Worm (Caenorhabditis elegans) whole organism, mixed stage, embryonic: ENCODE data around the gene fbxa-52.

Experiments used
- elt-1 ChIP-seq: sonication (generic microtip); optimal IDR thresholded peaks from 2 replicates; lab custom pipeline; 2017; ENCODE audit warnings: missing genetic modification characterization, mild to moderate bottlenecking, missing compliant biosample characterization, antibody characterized with exemption, moderate library complexity, borderline replicate concordance; ENCODE audit not compliant: insufficient read depth
- nhr-237 ChIP-seq: fragments of 150-350 bp; optimal IDR thresholded peaks from 2 replicates; lab custom pipeline; 2014; ENCODE audit warnings: missing biosample characterization, missing genetic modification characterization
- nhr-28 ChIP-seq: fragments of 150-350 bp; optimal IDR thresholded peaks from 2 replicates; lab custom pipeline; 2014; ENCODE audit warnings: missing biosample characterization, missing genetic modification characterization
- snpc-4 ChIP-seq: fragments of 150-350 bp; optimal IDR thresholded peaks from 2 replicates; lab custom pipeline; 2014; ENCODE audit warnings: missing biosample characterization, missing genetic modification characterization
- sptf-1 ChIP-seq: sonication (generic microtip); optimal IDR thresholded peaks from 2 replicates; lab custom pipeline; 2017; ENCODE audit warnings: mild to moderate bottlenecking, missing genetic modification characterization, moderate library complexity, missing compliant biosample characterization
- unc-62 ChIP-seq: fragments of 150-350 bp; optimal IDR thresholded peaks from 2 replicates; lab custom pipeline; 2014; ENCODE audit warnings: missing biosample characterization, missing genetic modification reagents, missing genetic modification characterization

DNA sequence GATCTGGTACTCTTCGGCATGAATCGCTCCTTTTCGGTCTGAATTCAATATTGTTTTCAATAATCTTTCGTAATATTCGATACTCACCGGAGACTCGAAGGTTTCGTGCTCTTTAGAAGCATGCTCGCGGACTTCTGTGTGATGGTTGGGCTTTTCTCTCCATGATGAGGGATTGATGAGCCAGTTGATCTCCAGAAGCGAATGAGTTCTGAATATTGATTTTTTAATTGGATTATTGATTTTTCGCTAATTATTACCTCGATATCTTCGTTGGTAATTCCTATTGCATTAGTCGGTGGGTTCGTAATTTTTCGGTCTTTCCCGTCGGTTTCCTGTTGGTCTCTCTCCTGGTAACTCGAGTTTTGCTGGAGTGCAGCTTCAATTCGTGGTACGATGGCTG is 45.4 kb downstream of the fbxa-52 start:
- no peak for TF ChIP-seq snpc-4 (tag; lab: Kevin White, UChicago)
- no peak for TF ChIP-seq elt-1 (tag; lab: Kevin White, UChicago)
- TF ChIP-seq sptf-1: no peak
- TF ChIP-seq nhr-28 (tag; lab: Kevin White, UChicago): no peak
- no peak for TF ChIP-seq unc-62 (GFP tag; lab: Kevin White, UChicago)
- no peak for TF ChIP-seq nhr-237 (tag; lab: Kevin White, UChicago)
